Worm (Caenorhabditis elegans) whole organism, L2 larva: ENCODE results near the gene tes-1.

Experiments
- C34F6.9 ChIP-seq: fragments of 150-350 bp; optimal IDR thresholded peaks from 2 replicates; lab custom pipeline; 2014; ENCODE audit warnings: missing biosample characterization, missing genetic modification characterization
- R02D3.7 ChIP-seq: fragments of 150-350 bp; optimal IDR thresholded peaks from 2 replicates; lab custom pipeline; 2014; ENCODE audit warnings: missing biosample characterization, missing genetic modification characterization
- alr-1 ChIP-seq: fragments of 150-350 bp; optimal IDR thresholded peaks from 2 replicates; lab custom pipeline; 2014; ENCODE audit warnings: missing biosample characterization, missing genetic modification characterization
- ama-1 ChIP-seq: fragments of 150-350 bp; optimal IDR thresholded peaks from 2 replicates; lab custom pipeline; 2018; ENCODE audit warnings: inconsistent platforms
- blmp-1 ChIP-seq: sonication (generic microtip); optimal IDR thresholded peaks from 2 replicates; lab custom pipeline; 2017; ENCODE audit warnings: missing genetic modification characterization, mild to moderate bottlenecking, missing compliant biosample characterization, antibody characterized with exemption, moderate library complexity; ENCODE audit not compliant: insufficient read depth
- ceh-82 ChIP-seq: fragments of 150-350 bp; optimal IDR thresholded peaks from 2 replicates; lab custom pipeline; 2014; ENCODE audit warnings: missing biosample characterization, missing genetic modification characterization
- crh-2 ChIP-seq: sonication (generic microtip); optimal IDR thresholded peaks from 2 replicates; lab custom pipeline; 2017; ENCODE audit warnings: missing biosample characterization, missing genetic modification characterization
- dmd-4 ChIP-seq: sonication (generic microtip); optimal IDR thresholded peaks from 2 replicates; lab custom pipeline; 2017; ENCODE audit warnings: missing biosample characterization, missing genetic modification characterization
- egl-27 ChIP-seq: sonication (generic microtip); optimal IDR thresholded peaks from 3 replicates; lab custom pipeline; 2017; ENCODE audit warnings: missing biosample characterization, missing genetic modification reagents, missing genetic modification characterization
- fos-1 ChIP-seq: fragments of 150-350 bp; optimal IDR thresholded peaks from 2 replicates; lab custom pipeline; 2014; ENCODE audit warnings: missing biosample characterization, missing genetic modification characterization
- gmeb-1 ChIP-seq: fragments of 150-350 bp; optimal IDR thresholded peaks from 2 replicates; lab custom pipeline; 2014; ENCODE audit warnings: missing biosample characterization, missing genetic modification characterization
- lin-11 ChIP-seq: fragments of 150-350 bp; sonication (generic microtip); optimal IDR thresholded peaks from 2 replicates; lab custom pipeline; 2014; ENCODE audit warnings: missing biosample characterization, missing genetic modification characterization, inconsistent platforms, mixed read lengths
- lsy-2 ChIP-seq, 2 experiments: fragments of 150-350 bp in 1 of 2; sonication (generic microtip) in 1 of 2; optimal IDR thresholded peaks; 2 replicates each; lab custom pipeline; 2014 to 2017; ENCODE audit warnings: missing biosample characterization in 2 of 2, missing genetic modification characterization in 2 of 2
- mbf-1 ChIP-seq: sonication (generic microtip); optimal IDR thresholded peaks from 2 replicates; lab custom pipeline; 2017; ENCODE audit warnings: missing biosample characterization, missing genetic modification characterization
- nhr-10 ChIP-seq: sonication (generic microtip); optimal IDR thresholded peaks from 2 replicates; lab custom pipeline; 2017; ENCODE audit warnings: missing biosample characterization, missing genetic modification characterization
- nhr-11 ChIP-seq: fragments of 150-350 bp; optimal IDR thresholded peaks from 2 replicates; lab custom pipeline; 2014; ENCODE audit warnings: missing biosample characterization, missing genetic modification characterization
- nhr-12 ChIP-seq: fragments of 150-350 bp; optimal IDR thresholded peaks from 2 replicates; lab custom pipeline; 2014; ENCODE audit warnings: missing biosample characterization, missing genetic modification characterization
- nhr-21 ChIP-seq: fragments of 150-350 bp; optimal IDR thresholded peaks from 2 replicates; lab custom pipeline; 2014; ENCODE audit warnings: missing biosample characterization, missing genetic modification characterization
- nhr-23 ChIP-seq: fragments of 150-350 bp; optimal IDR thresholded peaks from 2 replicates; lab custom pipeline; 2014; ENCODE audit warnings: missing biosample characterization, missing genetic modification reagents, missing genetic modification characterization
- nhr-237 ChIP-seq: fragments of 150-350 bp; optimal IDR thresholded peaks from 2 replicates; lab custom pipeline; 2014; ENCODE audit warnings: missing biosample characterization, missing genetic modification characterization
- nhr-77 ChIP-seq: fragments of 150-350 bp; optimal IDR thresholded peaks from 2 replicates; lab custom pipeline; 2014; ENCODE audit warnings: missing biosample characterization, missing genetic modification characterization
- peb-1 ChIP-seq: fragments of 150-350 bp; optimal IDR thresholded peaks from 2 replicates; lab custom pipeline; 2014; ENCODE audit warnings: missing biosample characterization, missing genetic modification characterization
- sem-4 ChIP-seq: fragments of 150-350 bp; optimal IDR thresholded peaks from 2 replicates; lab custom pipeline; 2014; ENCODE audit warnings: missing biosample characterization, missing genetic modification reagents, missing genetic modification characterization
- skn-1 ChIP-seq: sonication (generic microtip); optimal IDR thresholded peaks from 2 replicates; lab custom pipeline; 2017; ENCODE audit warnings: missing biosample characterization, missing genetic modification characterization
- sma-3 ChIP-seq: sonication (generic microtip); optimal IDR thresholded peaks from 2 replicates; lab custom pipeline; 2016; ENCODE audit warnings: missing genetic modification reagents, missing genetic modification characterization, missing compliant biosample characterization
- sma-9 ChIP-seq, 2 experiments: fragments of 150-350 bp in 1 of 2; sonication (generic microtip) in 1 of 2; optimal IDR thresholded peaks; 2 replicates each; lab custom pipeline; 2014 to 2016; ENCODE audit warnings: missing genetic modification characterization in 2 of 2, mild to moderate bottlenecking in 1 of 2, missing biosample characterization in 1 of 2, missing compliant biosample characterization in 1 of 2, missing genetic modification reagents in 1 of 2, moderate library complexity in 1 of 2
- snpc-4 ChIP-seq: fragments of 150-350 bp; optimal IDR thresholded peaks from 2 replicates; lab custom pipeline; 2014; ENCODE audit warnings: missing biosample characterization, missing genetic modification characterization
- unc-39 ChIP-seq: fragments of 150-350 bp; optimal IDR thresholded peaks from 2 replicates; lab custom pipeline; 2014; ENCODE audit warnings: missing biosample characterization, missing genetic modification characterization
- unc-55 ChIP-seq: fragments of 150-350 bp; sonication (generic microtip); optimal IDR thresholded peaks from 3 replicates; lab custom pipeline; 2014; ENCODE audit warnings: missing biosample characterization, missing genetic modification reagents, missing genetic modification characterization
- zag-1 ChIP-seq: fragments of 150-350 bp; optimal IDR thresholded peaks from 2 replicates; lab custom pipeline; 2014; ENCODE audit warnings: missing biosample characterization, missing genetic modification characterization

tes-1 gene

ce11 chrIV:7414163-7414562 is 37.1 kb downstream of the tes-1 start:
- no peak for TF ChIP-seq ama-1 (lab: Kevin White, UChicago)
- TF ChIP-seq unc-55, result peak; percentile 48
- TF ChIP-seq, all 48 proteins: peak for 1

- no peak for TF ChIP-seq zag-1
- TF ChIP-seq nhr-23 (tag; lab: Kevin White, UChicago), result no peak
- TF ChIP-seq ama-1 (lab: Kevin White, UChicago), result no peak
- no peak for TF ChIP-seq gmeb-1
- TF ChIP-seq dmd-4, result no peak
- TF ChIP-seq snpc-4 (tag; lab: Kevin White, UChicago), result no peak
- TF ChIP-seq skn-1 (tag; lab: Kevin White, UChicago), result no peak
- TF ChIP-seq nhr-77, result no peak
- TF ChIP-seq sem-4 (tag; lab: Kevin White, UChicago), result no peak
- no peak for TF ChIP-seq alr-1 (tag; lab: Kevin White, UChicago)
- TF ChIP-seq C34F6.9, result no peak
- no peak for TF ChIP-seq lsy-2 (tag; optimal IDR thresholded peaks at IDR 0.05; lab: Kevin White, UChicago)
- no peak for TF ChIP-seq nhr-237 (tag; lab: Kevin White, UChicago)
- TF ChIP-seq mbf-1, result no peak
- TF ChIP-seq, all 48 proteins: peak for 0
These were observed 37.7 kb downstream of the tes-1 start for ce11 chrIV:7413573-7413972.

DNA sequence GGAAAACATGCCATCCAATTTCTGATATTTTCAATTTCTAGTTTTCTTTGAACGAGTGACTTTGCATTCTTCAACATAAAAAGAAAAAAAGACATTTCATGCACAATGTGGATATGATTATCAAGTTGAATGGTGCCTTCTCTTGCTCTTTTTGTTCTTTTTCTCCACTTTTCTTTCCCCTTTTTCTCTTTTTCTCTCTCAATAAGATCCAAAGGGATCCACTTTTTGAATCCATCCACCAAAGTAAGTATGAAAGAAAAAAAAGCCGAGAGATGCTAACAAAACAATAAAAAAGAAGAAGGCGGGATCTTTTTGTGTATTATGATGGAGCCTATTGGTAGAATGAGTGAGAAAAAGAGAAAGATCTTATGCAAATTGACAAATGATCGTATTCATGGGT is 43.9 kb downstream of the tes-1 start:
- TF ChIP-seq alr-1 (tag; lab: Kevin White, UChicago), result no peak
- TF ChIP-seq nhr-77, result no peak

- TF ChIP-seq nhr-12 (tag; lab: Kevin White, UChicago), result no peak
- TF ChIP-seq R02D3.7 (tag; lab: Kevin White, UChicago), result no peak
- TF ChIP-seq lin-11 (tag; lab: Kevin White, UChicago), result no peak
- no peak for TF ChIP-seq sma-9 (GFP tag; optimal IDR thresholded peaks at IDR 0.05; lab: Kevin White, UChicago)
- TF ChIP-seq sma-9 (tag; optimal IDR thresholded peaks at IDR 0.05; lab: Kevin White, UChicago), result no peak
- TF ChIP-seq nhr-21, result no peak
- TF ChIP-seq nhr-23 (tag; lab: Kevin White, UChicago), result no peak
- TF ChIP-seq nhr-11, result no peak
- TF ChIP-seq nhr-77, result no peak
- TF ChIP-seq dmd-4, result no peak
- no peak for TF ChIP-seq ceh-82
- TF ChIP-seq ama-1 (lab: Kevin White, UChicago), result no peak
- TF ChIP-seq blmp-1 (tag; lab: Kevin White, UChicago), result no peak
- TF ChIP-seq snpc-4 (tag; lab: Kevin White, UChicago), result no peak
- no peak for TF ChIP-seq skn-1 (tag; lab: Kevin White, UChicago)
- TF ChIP-seq sma-3, result no peak
These were observed 44.6 kb downstream of the tes-1 start for ce11 chrIV:7406690-7407089.

ce11 chrIV:7404934-7405632 is 46.2 kb downstream of the tes-1 start, which contains the start of the genes C48A7.16 and egl-19:
Gene C48A7.16 (plus strand): TSS chrIV:7405477.
Gene egl-19 (plus strand): TSS chrIV:7405582.
- TF ChIP-seq nhr-23 (tag; lab: Kevin White, UChicago) (no peak), egl-27 (tag; lab: Kevin White, UChicago) (no peak), alr-1 (tag; lab: Kevin White, UChicago) (no peak), nhr-10 (tag; lab: Kevin White, UChicago) (no peak), dmd-4 (no peak), unc-39 (no peak), crh-2 (no peak), peb-1 (tag; lab: Kevin White, UChicago) (no peak), fos-1 (tag; lab: Kevin White, UChicago) (no peak)
- TF ChIP-seq, all 48 proteins: peak for 0

ce11 chrIV:7403422-7403821 is 47.8 kb downstream of the tes-1 start:
- no peak for TF ChIP-seq gmeb-1
- no peak for TF ChIP-seq sma-9 (GFP tag; optimal IDR thresholded peaks at IDR 0.05; lab: Kevin White, UChicago)
- TF ChIP-seq sma-9 (tag; optimal IDR thresholded peaks at IDR 0.05; lab: Kevin White, UChicago), result no peak
- TF ChIP-seq nhr-21, result no peak
